Worm (Caenorhabditis elegans) whole organism, L3 larva: ENCODE measurements around the gene T16H12.13.

Source experiments
- R02D3.7 ChIP-seq: fragments of 150-350 bp; optimal IDR thresholded peaks from 2 replicates; lab custom pipeline; 2014; ENCODE audit warnings: missing biosample characterization, missing genetic modification characterization
- ZK546.5 ChIP-seq: sonication (generic microtip); optimal IDR thresholded peaks from 2 replicates; lab custom pipeline; 2017; ENCODE audit warnings: missing biosample characterization, missing genetic modification characterization
- aly-2 ChIP-seq: fragments of 150-350 bp; optimal IDR thresholded peaks from 2 replicates; lab custom pipeline; 2014; ENCODE audit warnings: missing biosample characterization, missing genetic modification characterization
- ama-1 ChIP-seq: fragments of 150-350 bp; optimal IDR thresholded peaks from 2 replicates; lab custom pipeline; 2018
- ceh-28 ChIP-seq: fragments of 150-350 bp; optimal IDR thresholded peaks from 2 replicates; lab custom pipeline; 2014; ENCODE audit warnings: missing biosample characterization, missing genetic modification reagents, missing genetic modification characterization
- ceh-82 ChIP-seq: fragments of 150-350 bp; optimal IDR thresholded peaks from 2 replicates; lab custom pipeline; 2014; ENCODE audit warnings: missing biosample characterization, missing genetic modification characterization
- ceh-9 ChIP-seq: sonication (generic microtip); optimal IDR thresholded peaks from 2 replicates; lab custom pipeline; 2018; ENCODE audit warnings: missing biosample characterization, missing genetic modification characterization
- daf-12 ChIP-seq: fragments of 150-350 bp; optimal IDR thresholded peaks from 2 replicates; lab custom pipeline; 2014; ENCODE audit warnings: missing biosample characterization, missing genetic modification reagents, missing genetic modification characterization
- egl-27 ChIP-seq: sonication (generic microtip); optimal IDR thresholded peaks from 4 replicates; lab custom pipeline; 2017; ENCODE audit warnings: missing biosample characterization, missing genetic modification reagents, missing genetic modification characterization
- elt-1 ChIP-seq: fragments of 150-350 bp; optimal IDR thresholded peaks from 2 replicates; lab custom pipeline; 2014; ENCODE audit warnings: missing biosample characterization, missing genetic modification characterization
- elt-2 ChIP-seq: sonication (generic microtip); optimal IDR thresholded peaks from 2 replicates; lab custom pipeline; 2016; ENCODE audit warnings: missing genetic modification reagents, mild to moderate bottlenecking, missing genetic modification characterization, missing compliant biosample characterization
- fkh-10 ChIP-seq: sonication (generic microtip); optimal IDR thresholded peaks from 2 replicates; lab custom pipeline; 2017; ENCODE audit warnings: missing biosample characterization, missing genetic modification reagents, missing genetic modification characterization
- fos-1 ChIP-seq: fragments of 150-350 bp; optimal IDR thresholded peaks from 2 replicates; lab custom pipeline; 2014; ENCODE audit warnings: missing biosample characterization, missing genetic modification characterization
- hmg-11 ChIP-seq: sonication (generic microtip); optimal IDR thresholded peaks from 2 replicates; lab custom pipeline; 2016; ENCODE audit warnings: missing genetic modification characterization, missing compliant biosample characterization
- jun-1 ChIP-seq: fragments of 150-350 bp; optimal IDR thresholded peaks from 2 replicates; lab custom pipeline; 2014; ENCODE audit warnings: missing biosample characterization, missing genetic modification reagents, missing genetic modification characterization
- lin-15B ChIP-seq: fragments of 150-350 bp; optimal IDR thresholded peaks from 2 replicates; lab custom pipeline; 2014; ENCODE audit warnings: missing biosample characterization, missing genetic modification characterization
- lin-39 ChIP-seq: fragments of 150-350 bp; optimal IDR thresholded peaks from 2 replicates; lab custom pipeline; 2018; ENCODE audit warnings: missing biosample characterization, missing genetic modification reagents, missing genetic modification characterization
- lsy-12 ChIP-seq: sonication (generic microtip); optimal IDR thresholded peaks from 2 replicates; lab custom pipeline; 2016; ENCODE audit warnings: mild to moderate bottlenecking, missing genetic modification characterization, missing compliant biosample characterization
- mdl-1 ChIP-seq: fragments of 150-350 bp; optimal IDR thresholded peaks from 2 replicates; lab custom pipeline; 2014; ENCODE audit warnings: missing biosample characterization, missing genetic modification characterization
- mml-1 ChIP-seq: fragments of 150-350 bp; sonication (generic microtip); optimal IDR thresholded peaks from 3 replicates; lab custom pipeline; 2014; ENCODE audit warnings: missing biosample characterization, missing genetic modification characterization
- nfya-1 ChIP-seq: sonication (generic microtip); optimal IDR thresholded peaks from 2 replicates; lab custom pipeline; 2017; ENCODE audit warnings: missing genetic modification characterization, mild to moderate bottlenecking, missing compliant biosample characterization, antibody characterized with exemption, moderate library complexity; ENCODE audit not compliant: insufficient read depth
- nhr-23 ChIP-seq: fragments of 150-350 bp; optimal IDR thresholded peaks from 2 replicates; lab custom pipeline; 2014; ENCODE audit warnings: missing biosample characterization, missing genetic modification reagents, missing genetic modification characterization
- nhr-237 ChIP-seq: fragments of 150-350 bp; optimal IDR thresholded peaks from 2 replicates; lab custom pipeline; 2014; ENCODE audit warnings: missing biosample characterization, missing genetic modification characterization
- nhr-25 ChIP-seq: sonication (generic microtip); optimal IDR thresholded peaks from 2 replicates; lab custom pipeline; 2017; ENCODE audit warnings: missing biosample characterization, missing genetic modification characterization
- nhr-43 ChIP-seq: sonication (generic microtip); optimal IDR thresholded peaks from 2 replicates; lab custom pipeline; 2016; ENCODE audit warnings: mild to moderate bottlenecking, missing genetic modification characterization, missing compliant biosample characterization; ENCODE audit not compliant: poor library complexity, severe bottlenecking
- nhr-67 ChIP-seq: fragments of 150-350 bp; optimal IDR thresholded peaks from 2 replicates; lab custom pipeline; 2014; ENCODE audit warnings: missing biosample characterization, missing genetic modification characterization
- nhr-76 ChIP-seq: fragments of 150-350 bp; sonication (generic microtip); optimal IDR thresholded peaks from 5 replicates; lab custom pipeline; 2014; ENCODE audit warnings: missing biosample characterization, missing genetic modification characterization
- pha-4 ChIP-seq: fragments of 150-350 bp; optimal IDR thresholded peaks from 2 replicates; lab custom pipeline; 2014; ENCODE audit warnings: missing biosample characterization, missing genetic modification reagents, missing genetic modification characterization
- pqm-1 ChIP-seq: fragments of 150-350 bp; optimal IDR thresholded peaks from 2 replicates; lab custom pipeline; 2017; ENCODE audit warnings: missing biosample characterization, missing genetic modification characterization, inconsistent platforms
- sea-2 ChIP-seq: fragments of 150-350 bp; sonication (generic microtip); optimal IDR thresholded peaks from 4 replicates; lab custom pipeline; 2014; ENCODE audit warnings: missing biosample characterization, missing genetic modification reagents, missing genetic modification characterization
- snpc-4 ChIP-seq: fragments of 150-350 bp; optimal IDR thresholded peaks from 2 replicates; lab custom pipeline; 2014; ENCODE audit warnings: missing biosample characterization, missing genetic modification characterization
- tbx-2 ChIP-seq: sonication (generic microtip); optimal IDR thresholded peaks from 2 replicates; lab custom pipeline; 2016; ENCODE audit warnings: mild to moderate bottlenecking, missing genetic modification characterization, missing compliant biosample characterization
- unc-39 ChIP-seq: sonication (generic microtip); optimal IDR thresholded peaks from 4 replicates; lab custom pipeline; 2017; ENCODE audit warnings: missing biosample characterization, missing genetic modification characterization
- unc-62 ChIP-seq: fragments of 150-350 bp; sonication (generic microtip); optimal IDR thresholded peaks from 4 replicates; lab custom pipeline; 2014; ENCODE audit warnings: missing biosample characterization, missing genetic modification reagents, missing genetic modification characterization
- zag-1 ChIP-seq: fragments of 150-350 bp; optimal IDR thresholded peaks from 2 replicates; lab custom pipeline; 2014; ENCODE audit warnings: missing biosample characterization, missing genetic modification characterization
- ztf-11 ChIP-seq: fragments of 150-350 bp; optimal IDR thresholded peaks from 2 replicates; lab custom pipeline; 2014; ENCODE audit warnings: missing biosample characterization, missing genetic modification characterization
- ztf-4 ChIP-seq: fragments of 150-350 bp; optimal IDR thresholded peaks from 2 replicates; lab custom pipeline; 2014; ENCODE audit warnings: missing biosample characterization, missing genetic modification characterization

T16H12.13 gene

DNA sequence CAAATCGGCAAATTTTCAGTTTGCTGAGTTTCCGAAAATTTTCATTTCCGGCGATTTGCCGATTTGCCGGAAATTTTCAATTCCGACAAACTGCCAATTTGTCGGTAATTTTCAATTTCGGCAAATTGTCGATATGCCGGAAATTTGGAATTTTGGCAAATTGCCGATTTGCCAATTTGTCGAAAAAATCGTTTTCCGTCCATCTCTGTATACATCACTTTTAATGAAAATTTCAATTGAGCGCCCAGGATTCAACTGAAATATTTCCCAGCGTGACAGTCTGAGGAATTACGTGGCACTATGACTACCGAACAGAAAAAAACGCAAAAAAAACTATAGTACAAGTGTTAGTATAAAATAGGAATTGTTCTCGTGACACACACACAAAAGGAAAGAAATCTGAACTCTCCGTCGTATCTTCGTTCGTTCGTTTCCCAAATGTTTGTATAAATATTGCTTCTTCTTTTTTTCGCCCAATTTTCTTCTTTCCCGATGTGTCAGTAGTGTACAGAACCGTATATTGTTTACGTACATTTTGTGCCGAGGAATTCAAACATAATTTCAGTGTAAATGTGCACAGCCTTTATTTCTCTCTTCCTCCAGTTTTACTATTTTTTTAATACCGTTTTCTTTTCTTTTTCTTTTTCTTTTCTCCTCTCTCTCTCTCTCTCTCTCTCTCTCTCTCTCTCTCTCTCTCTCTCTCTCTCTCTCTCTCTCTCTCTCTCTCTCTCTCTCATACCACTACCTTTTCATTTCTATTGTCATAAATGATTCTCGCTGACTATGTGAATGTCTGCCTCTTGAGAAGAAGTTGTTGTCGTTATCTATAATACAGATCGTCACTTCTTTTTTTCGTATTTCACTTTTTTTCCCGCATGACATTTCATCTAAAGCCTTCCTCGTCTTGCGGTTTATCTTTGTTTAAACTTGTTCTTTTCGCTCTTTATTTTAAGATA is 47.6 kb downstream of the T16H12.13 start:
- no peak for TF ChIP-seq unc-39 (tag; lab: Kevin White, UChicago)
- TF ChIP-seq ama-1 (lab: Kevin White, UChicago) = no peak
- TF ChIP-seq egl-27 (tag; lab: Kevin White, UChicago) = no peak
- no peak for TF ChIP-seq mml-1 (tag; lab: Kevin White, UChicago)
- no peak for TF ChIP-seq fkh-10
- TF ChIP-seq hmg-11 (tag; lab: Kevin White, UChicago) = no peak
- peak; percentile 79 for TF ChIP-seq elt-1 (tag; lab: Kevin White, UChicago)
- TF ChIP-seq sea-2 (GFP tag; lab: Kevin White, UChicago) = no peak
- TF ChIP-seq ceh-28 = no peak
- TF ChIP-seq nhr-43 (tag; lab: Kevin White, UChicago) = no peak
- peak; percentile 79 for TF ChIP-seq pha-4 (tag; lab: Kevin White, UChicago)
- no peak for TF ChIP-seq snpc-4 (tag; lab: Kevin White, UChicago)
- TF ChIP-seq elt-2 (tag; lab: Kevin White, UChicago) = peak; percentile 72
- no peak for TF ChIP-seq ztf-4 (tag; lab: Kevin White, UChicago)
- no peak for TF ChIP-seq mdl-1 (tag; lab: Kevin White, UChicago)
- no peak for TF ChIP-seq nfya-1
- no peak for TF ChIP-seq nhr-67 (tag; lab: Kevin White, UChicago)
- TF ChIP-seq aly-2 (tag; lab: Kevin White, UChicago) = no peak
- TF ChIP-seq nhr-23 (tag; lab: Kevin White, UChicago) = peak; percentile 10
- TF ChIP-seq ceh-82 = no peak
- TF ChIP-seq ceh-9 (tag; lab: Kevin White, UChicago) = no peak
- no peak for TF ChIP-seq zag-1 (tag; lab: Kevin White, UChicago)
- TF ChIP-seq unc-62 (GFP tag; lab: Kevin White, UChicago) = no peak
- TF ChIP-seq daf-12 (tag; lab: Kevin White, UChicago) = no peak
- TF ChIP-seq nhr-76 (tag; lab: Kevin White, UChicago) = no peak
- TF ChIP-seq nhr-237 = no peak
- TF ChIP-seq nhr-25 = peak; percentile 30
- TF ChIP-seq R02D3.7 = no peak
- TF ChIP-seq ztf-11 (tag; lab: Kevin White, UChicago) = no peak
- TF ChIP-seq pqm-1 (tag; lab: Kevin White, UChicago) = peak; percentile 75
- TF ChIP-seq fos-1 (tag; lab: Kevin White, UChicago) = no peak
- no peak for TF ChIP-seq lin-39 (tag; lab: Kevin White, UChicago)
- TF ChIP-seq ZK546.5 = no peak
- TF ChIP-seq jun-1 (tag; lab: Kevin White, UChicago) = no peak
- TF ChIP-seq lin-15B (tag; lab: Kevin White, UChicago) = no peak
- no peak for TF ChIP-seq tbx-2 (tag; lab: Kevin White, UChicago)
- TF ChIP-seq lsy-12 (tag; lab: Kevin White, UChicago) = no peak
- TF ChIP-seq, all 47 proteins: peak for 6

DNA sequence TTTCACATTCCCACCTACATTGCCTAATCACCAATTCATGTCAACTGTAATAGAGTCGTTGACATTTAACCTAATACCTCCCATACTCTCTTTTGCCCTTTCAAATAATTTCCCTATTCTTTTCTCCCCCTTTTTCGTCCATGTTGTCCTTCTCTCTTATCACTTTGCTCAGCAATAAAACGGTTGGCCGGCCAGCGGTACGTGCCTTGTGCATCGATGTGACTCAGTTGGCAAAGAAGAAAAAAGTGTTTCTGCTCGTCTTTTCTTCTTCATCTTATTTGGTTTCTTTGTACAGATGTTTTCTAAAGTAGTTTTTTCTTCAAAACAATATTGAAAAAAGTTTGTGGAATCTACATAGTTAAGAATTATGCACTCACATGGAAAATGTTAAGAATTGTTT is 49.3 kb downstream of the T16H12.13 start:
- TF ChIP-seq lin-39 (tag; lab: Kevin White, UChicago) (no peak), elt-2 (tag; lab: Kevin White, UChicago) (peak; percentile 63), nhr-25 (no peak), pqm-1 (tag; lab: Kevin White, UChicago) (peak; percentile 23), pha-4 (tag; lab: Kevin White, UChicago) (peak; percentile 36)
- TF ChIP-seq, all 47 proteins: peak for 3
